Worm (Caenorhabditis elegans) whole organism, L4/young adult: ENCODE measurements around the gene Y48E1B.3.

ENCODE experiments used
- dao-5 ChIP-seq: sonication (generic microtip); optimal IDR thresholded peaks from 2 replicates; lab custom pipeline; 2016; ENCODE audit warnings: missing genotype, missing genetic modification characterization, moderate library complexity, missing compliant biosample characterization
- him-1 ChIP-seq: sonication (generic microtip); optimal IDR thresholded peaks from 2 replicates; lab custom pipeline; 2016; ENCODE audit warnings: missing genotype, missing genetic modification reagents, missing genetic modification characterization, missing compliant biosample characterization

DNA sequence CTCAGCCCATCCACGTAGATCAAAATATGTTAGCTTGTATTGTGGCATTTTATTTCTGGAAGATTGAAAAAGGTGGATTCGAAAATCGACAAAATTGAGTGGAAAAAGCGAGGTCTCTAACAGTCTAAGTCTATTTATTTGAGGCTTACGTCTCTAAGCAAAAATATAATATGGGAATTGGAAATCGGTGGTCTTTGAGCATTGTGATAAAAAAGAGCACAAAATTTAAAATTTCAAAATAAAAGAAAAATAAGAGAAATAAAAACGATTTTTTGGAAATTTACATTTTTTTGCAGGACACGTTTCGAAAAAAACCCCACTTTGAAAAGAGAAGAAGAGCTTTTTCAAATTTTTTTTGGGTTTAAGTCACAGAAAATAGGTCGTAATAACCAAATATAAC is 45.3 kb upstream of the Y48E1B.3 start, which contains the start of gene gst-15:
- TF ChIP-seq him-1 = no peak
- TF ChIP-seq dao-5 (tag; lab: Kevin White, UChicago) = no peak
